Fruit fly (Drosophila melanogaster) whole organism, embryonic: ENCODE results near the gene mAChR-C.

ENCODE experiments used
- ATbp ChIP-seq: fragments of 200-800 bp; sonication (Bioruptor generic); optimal IDR thresholded peaks from 2 replicates; lab custom pipeline; 2017; ENCODE audit warnings: missing biosample characterization, mild to moderate bottlenecking, missing genetic modification characterization, missing genetic modification reagents
- BtbVII ChIP-seq: fragments of 200-800 bp; sonication (Bioruptor generic); optimal IDR thresholded peaks from 3 replicates; lab custom pipeline; 2017; ENCODE audit warnings: missing biosample characterization, mild to moderate bottlenecking, missing genetic modification characterization
- C15 ChIP-seq: fragments of 200-800 bp; sonication (Bioruptor generic); IDR thresholded peaks from 3 replicates; pipeline ENCODE4 v1.3.6; 2022; ENCODE audit warnings: missing biosample characterization, missing genetic modification characterization
- CG10321 ChIP-seq: fragments of 200-800 bp; sonication (Bioruptor generic); IDR thresholded peaks from 2 replicates; pipeline ENCODE4 v1.3.6; 2022; ENCODE audit warnings: missing biosample characterization, missing genetic modification characterization
- CG10979 ChIP-seq: fragments of 200-800 bp; sonication (Bioruptor generic); optimal IDR thresholded peaks from 2 replicates; lab custom pipeline; 2018; ENCODE audit warnings: missing biosample characterization, mild to moderate bottlenecking, missing genetic modification characterization, moderate library complexity
- CG11504 ChIP-seq: fragments of 200-800 bp; sonication (Bioruptor generic); optimal IDR thresholded peaks from 3 replicates; lab custom pipeline; 2019; ENCODE audit warnings: missing biosample characterization, mild to moderate bottlenecking, missing genetic modification characterization, moderate library complexity
- CG13123 ChIP-seq: fragments of 200-800 bp; sonication (Bioruptor generic); optimal IDR thresholded peaks from 2 replicates; lab custom pipeline; 2016; ENCODE audit warnings: missing biosample characterization, missing genetic modification characterization
- CG13296 ChIP-seq: fragments of 200-800 bp; sonication (Bioruptor generic); optimal IDR thresholded peaks from 3 replicates; lab custom pipeline; 2018; ENCODE audit warnings: missing biosample characterization, mild to moderate bottlenecking, missing genetic modification characterization
- CG13424 ChIP-seq: fragments of 200-800 bp; sonication (Bioruptor generic); optimal IDR thresholded peaks from 2 replicates; lab custom pipeline; 2019; ENCODE audit warnings: missing biosample characterization, mild to moderate bottlenecking, missing genetic modification characterization, moderate library complexity
- CG15269 ChIP-seq: fragments of 200-800 bp; sonication (Bioruptor generic); optimal IDR thresholded peaks from 2 replicates; lab custom pipeline; 2018; ENCODE audit warnings: missing biosample characterization, mild to moderate bottlenecking, missing genetic modification characterization, moderate library complexity
- CG15479 ChIP-seq: fragments of 200-800 bp; sonication (Bioruptor generic); optimal IDR thresholded peaks from 3 replicates; lab custom pipeline; 2019; ENCODE audit warnings: missing biosample characterization, mild to moderate bottlenecking, missing genetic modification characterization, moderate library complexity
- CG17186 ChIP-seq: fragments of 200-800 bp; sonication (Bioruptor generic); optimal IDR thresholded peaks from 3 replicates; lab custom pipeline; 2017; ENCODE audit warnings: missing biosample characterization, missing genetic modification reagents, missing genetic modification characterization
- CG3163 ChIP-seq: fragments of 200-800 bp; sonication (Bioruptor generic); optimal IDR thresholded peaks from 3 replicates; lab custom pipeline; 2016; ENCODE audit warnings: missing biosample characterization, missing genetic modification characterization
- CG32532 ChIP-seq: fragments of 200-800 bp; sonication (Bioruptor generic); IDR thresholded peaks from 2 replicates; pipeline ENCODE4 v1.3.6; 2022; ENCODE audit warnings: missing biosample characterization, missing genetic modification characterization
- CG34376 ChIP-seq: fragments of 200-800 bp; sonication (Bioruptor generic); optimal IDR thresholded peaks from 2 replicates; lab custom pipeline; 2018; ENCODE audit warnings: missing biosample characterization, mild to moderate bottlenecking, missing genetic modification characterization
- CG3726 ChIP-seq: fragments of 200-800 bp; sonication (Bioruptor generic); IDR thresholded peaks from 3 replicates; pipeline ENCODE4, ENCODE4 v1.3.6; 2022; ENCODE audit warnings: missing biosample characterization, missing genetic modification characterization
- CG42726 ChIP-seq: fragments of 200-800 bp; sonication (Bioruptor generic); IDR thresholded peaks from 2 replicates; pipeline ENCODE4 v1.3.6; 2022; ENCODE audit warnings: missing biosample characterization, missing genetic modification characterization; ENCODE audit not compliant: partially characterized antibody
- CG5953 ChIP-seq: fragments of 200-800 bp; sonication (Bioruptor generic); IDR thresholded peaks from 2 replicates; pipeline ENCODE4 v1.3.6; 2022; ENCODE audit warnings: missing biosample characterization, missing genetic modification characterization
- CG9437 ChIP-seq: fragments of 200-800 bp; sonication (Bioruptor generic); optimal IDR thresholded peaks from 2 replicates; lab custom pipeline; 2018; ENCODE audit warnings: missing biosample characterization, mild to moderate bottlenecking, missing genetic modification characterization
- Dp ChIP-seq: fragments of 200-800 bp; sonication (Bioruptor generic); optimal IDR thresholded peaks from 2 replicates; lab custom pipeline; 2018; ENCODE audit warnings: missing biosample characterization, mild to moderate bottlenecking, missing genetic modification characterization, moderate library complexity
- Fer3 ChIP-seq: fragments of 200-800 bp; sonication (Bioruptor generic); optimal IDR thresholded peaks from 2 replicates; lab custom pipeline; 2018; ENCODE audit warnings: missing biosample characterization, mild to moderate bottlenecking, missing genetic modification characterization, moderate library complexity
- H15 ChIP-seq: fragments of 200-800 bp; sonication (Bioruptor generic); IDR thresholded peaks from 3 replicates; pipeline ENCODE4 v1.3.6; 2022; ENCODE audit warnings: missing biosample characterization, missing genetic modification characterization
- Hmr ChIP-seq: fragments of 200-800 bp; sonication (Bioruptor generic); optimal IDR thresholded peaks from 3 replicates; lab custom pipeline; 2017; ENCODE audit warnings: mild to moderate bottlenecking, missing biosample characterization, missing genetic modification reagents, missing genetic modification characterization
- Kr ChIP-seq: fragments of 200-800 bp; sonication (Bioruptor generic); optimal IDR thresholded peaks from 2 replicates; lab custom pipeline; 2017; ENCODE audit warnings: missing biosample characterization, mild to moderate bottlenecking, missing genetic modification characterization
- MTF-1 ChIP-seq: fragments of 200-800 bp; sonication (Bioruptor generic); optimal IDR thresholded peaks from 2 replicates; lab custom pipeline; 2018; ENCODE audit warnings: missing biosample characterization, mild to moderate bottlenecking, missing genetic modification characterization, borderline replicate concordance
- Nf-YB ChIP-seq: fragments of 200-800 bp; sonication (Bioruptor generic); optimal IDR thresholded peaks from 3 replicates; lab custom pipeline; 2019; ENCODE audit warnings: missing biosample characterization, mild to moderate bottlenecking, missing genetic modification characterization, moderate library complexity
- NfI ChIP-seq: fragments of 200-800 bp; sonication (Bioruptor generic); optimal IDR thresholded peaks from 3 replicates; lab custom pipeline; 2018; ENCODE audit warnings: missing biosample characterization, mild to moderate bottlenecking, missing genetic modification characterization, moderate library complexity
- Side ChIP-seq: fragments of 200-800 bp; sonication (Bioruptor generic); optimal IDR thresholded peaks from 2 replicates; lab custom pipeline; 2016; ENCODE audit warnings: missing biosample characterization, missing genetic modification characterization
- Tbp ChIP-seq: fragments of >200 bp; optimal IDR thresholded peaks from 2 replicates; lab custom pipeline; 2018; ENCODE audit warnings: missing biosample characterization, missing genetic modification characterization
- ara ChIP-seq: fragments of 200-800 bp; sonication (Bioruptor generic); IDR thresholded peaks from 2 replicates; pipeline ENCODE4 v1.3.6; 2022; ENCODE audit warnings: missing biosample characterization, missing genetic modification characterization
- ash1 ChIP-seq: fragments of 200-800 bp; sonication (Bioruptor generic); optimal IDR thresholded peaks from 2 replicates; lab custom pipeline; 2018; ENCODE audit warnings: missing biosample characterization, mild to moderate bottlenecking, missing genetic modification characterization
- bab2 ChIP-seq: fragments of 200-800 bp; sonication (Bioruptor generic); optimal IDR thresholded peaks from 2 replicates; lab custom pipeline; 2016; ENCODE audit warnings: missing biosample characterization, missing genetic modification characterization
- bsh ChIP-seq, 2 experiments: fragments of 200-800 bp; sonication (Bioruptor generic); optimal IDR thresholded peaks; 2 replicates each; lab custom pipeline; 2017 to 2018; ENCODE audit warnings: mild to moderate bottlenecking in 2 of 2, missing biosample characterization in 2 of 2, missing genetic modification characterization in 2 of 2, moderate library complexity in 1 of 2
- cad ChIP-seq: fragments of >200 bp; optimal IDR thresholded peaks from 2 replicates; lab custom pipeline; 2017; ENCODE audit warnings: missing biosample characterization, missing genetic modification characterization
- chinmo ChIP-seq: fragments of 200-800 bp; sonication (Bioruptor generic); IDR thresholded peaks from 4 replicates; pipeline ENCODE4 v1.3.6; 2022; ENCODE audit warnings: missing biosample characterization, missing genetic modification characterization; ENCODE audit not compliant: partially characterized antibody
- chm ChIP-seq: fragments of 200-800 bp; sonication (Bioruptor generic); IDR thresholded peaks from 2 replicates; pipeline ENCODE4 v1.3.6; 2022; ENCODE audit warnings: missing biosample characterization, missing genetic modification characterization
- chn ChIP-seq: fragments of 200-800 bp; sonication (Bioruptor generic); optimal IDR thresholded peaks from 2 replicates; lab custom pipeline; 2016; ENCODE audit warnings: missing biosample characterization, missing genetic modification characterization
- corto ChIP-seq: fragments of 200-800 bp; sonication (Bioruptor generic); optimal IDR thresholded peaks from 2 replicates; lab custom pipeline; 2016; ENCODE audit warnings: missing biosample characterization, mild to moderate bottlenecking, missing genetic modification characterization, moderate library complexity
- grn ChIP-seq: fragments of 200-800 bp; sonication (Bioruptor generic); optimal IDR thresholded peaks from 3 replicates; lab custom pipeline; 2017; ENCODE audit warnings: missing biosample characterization, missing genetic modification characterization
- gsb-n ChIP-seq: fragments of 200-800 bp; sonication (Bioruptor generic); optimal IDR thresholded peaks from 3 replicates; lab custom pipeline; 2018; ENCODE audit warnings: missing biosample characterization, mild to moderate bottlenecking, missing genetic modification characterization
- gt ChIP-seq: fragments of 200-800 bp; sonication (Bioruptor generic); IDR thresholded peaks from 2 replicates; pipeline ENCODE4 v1.3.6; 2022; ENCODE audit warnings: missing biosample characterization, missing genetic modification characterization
- insv ChIP-seq, 2 experiments: fragments of 200-800 bp; sonication (Bioruptor generic); optimal IDR thresholded peaks; 3 replicates each; lab custom pipeline; 2016 to 2018; ENCODE audit warnings: missing biosample characterization in 2 of 2, missing genetic modification characterization in 2 of 2
- nerfin-2 ChIP-seq: fragments of 200-800 bp; sonication (Bioruptor generic); IDR thresholded peaks from 2 replicates; pipeline ENCODE4 v1.3.6; 2022; ENCODE audit warnings: missing biosample characterization, missing genetic modification characterization; ENCODE audit not compliant: partially characterized antibody
- rib ChIP-seq: fragments of 200-800 bp; sonication (Bioruptor generic); IDR thresholded peaks from 2 replicates; pipeline ENCODE4 v1.3.6; 2022; ENCODE audit warnings: missing biosample characterization, missing genetic modification characterization
- run ChIP-seq: fragments of 200-800 bp; sonication (Bioruptor generic); optimal IDR thresholded peaks from 3 replicates; lab custom pipeline; 2018; ENCODE audit warnings: missing biosample characterization, mild to moderate bottlenecking, missing genetic modification characterization
- sens ChIP-seq: fragments of 200-800 bp; sonication (Bioruptor generic); peaks from one replicate; lab custom pipeline; 2016; ENCODE audit warnings: missing biosample characterization, missing genetic modification characterization
- sens-2 ChIP-seq: fragments of 200-800 bp; sonication (Bioruptor generic); IDR thresholded peaks from 2 replicates; pipeline ENCODE4 v1.3.6; 2022; ENCODE audit warnings: missing biosample characterization, missing genetic modification characterization

The mAChR-C gene

DNA sequence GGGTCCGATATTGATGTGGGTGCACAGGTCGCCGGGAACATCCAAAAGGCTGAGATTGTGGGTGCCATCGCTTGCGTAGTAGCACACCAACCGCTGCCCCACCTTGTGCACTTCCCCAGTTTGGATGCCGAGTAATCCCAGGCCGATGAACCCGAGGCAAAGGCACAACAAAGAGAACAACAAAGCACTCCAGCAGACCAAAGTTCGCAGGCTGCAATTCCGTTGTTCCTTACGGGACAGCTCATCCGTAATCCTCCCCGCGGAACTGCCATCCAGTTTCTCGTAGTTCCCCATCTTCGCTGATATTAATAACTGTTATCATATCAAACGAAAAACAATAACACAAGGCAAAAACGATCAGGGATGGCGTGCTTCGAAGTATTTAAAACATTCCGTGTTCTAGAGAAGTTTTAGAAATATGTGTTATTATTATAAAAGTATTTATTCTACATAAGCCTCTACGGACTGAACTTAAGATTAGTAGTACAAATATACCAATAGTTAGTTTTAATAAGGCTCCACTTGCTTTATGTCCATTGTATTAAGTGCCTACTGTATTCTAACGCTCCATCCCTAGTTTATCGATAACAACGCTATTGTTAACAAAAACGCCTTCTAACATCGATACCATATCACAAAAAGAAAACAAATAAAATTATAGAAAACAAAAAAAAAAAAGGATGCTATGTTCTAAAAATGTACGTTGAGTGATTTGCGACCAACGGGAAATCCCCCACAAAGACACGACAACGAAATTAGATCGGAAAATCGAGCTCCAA is 16.9 kb upstream of the mAChR-C start, which contains the start of the genes Cht11 and CG4558 (continued):
- TF ChIP-seq CG3726 (GFP tag; lab: Robert Waterston, UW) (peak; percentile 61; the same call in 2 of the 3 replicates), CG10321 (GFP tag; lab: Robert Waterston, UW) (0 out of 2 replicates have a peak, but pooled peaks have one; percentile 52), MTF-1 (GFP tag; lab: Kevin White, UChicago) (no peak), nerfin-2 (GFP tag; lab: Robert Waterston, UW) (peak; percentile 21; the same call in 1 of the 2 replicates), CG17186 (no peak), bsh (GFP tag; optimal IDR thresholded peaks at IDR 0.05; lab: Kevin White, UChicago) (peak; percentile 81 to 83), run (peak; percentile 10), ash1 (GFP tag; lab: Kevin White, UChicago) (no peak), CG10979 (tag; lab: Kevin White, UChicago) (peak; percentile 77), CG13296 (GFP tag; lab: Kevin White, UChicago) (peak; percentile 78), chinmo (GFP tag; lab: Robert Waterston, UW) (0 out of 4 replicates have a peak, but pooled peaks have one; percentile 17), chm (peak; percentile 50; the same call in 1 of the 2 replicates), chn (GFP tag; lab: Kevin White, UChicago) (peak; percentile 79), CG9437 (GFP tag; lab: Kevin White, UChicago) (peak; percentile 73), Fer3 (tag; lab: Kevin White, UChicago) (peak; percentile 78), ara (GFP tag; lab: Robert Waterston, UW) (peak; percentile 72), corto (peak; percentile 69), gsb-n (tag; lab: Kevin White, UChicago) (peak; percentile 68), Side (GFP tag; lab: Kevin White, UChicago) (peak; percentile 16), CG32532 (GFP tag; lab: Robert Waterston, UW) (peak; percentile 86), Tbp (GFP tag; lab: Kevin White, UChicago) (no peak), BtbVII (GFP tag; lab: Kevin White, UChicago) (peak; percentile 71), bab2 (peak; percentile 47), cad (no peak), NfI (GFP tag; lab: Kevin White, UChicago) (peak; percentile 80), Kr (GFP tag; lab: Kevin White, UChicago) (no peak), gt (peak; percentile 16; the same call in 1 of the 2 replicates), CG3163 (GFP tag; lab: Kevin White, UChicago) (peak; percentile 8), sens (GFP tag; lab: Kevin White, UChicago) (peak; percentile 93), CG13123 (GFP tag; lab: Kevin White, UChicago) (peak; percentile 69), Dp (peak; percentile 20), insv (GFP tag; optimal IDR thresholded peaks at IDR 0.05; lab: Kevin White, UChicago) (peak in 1 of 2 experiments; percentile 66), grn (GFP tag; lab: Kevin White, UChicago) (peak; percentile 54), Hmr (GFP tag; lab: Kevin White, UChicago) (peak; percentile 83), CG15269 (tag; lab: Kevin White, UChicago) (peak; percentile 82), Nf-YB (GFP tag; lab: Kevin White, UChicago) (peak; percentile 37), CG13424 (peak; percentile 88), ATbp (peak; percentile 34), CG34376 (GFP tag; lab: Kevin White, UChicago) (peak; percentile 75), sens-2 (GFP tag; lab: Robert Waterston, UW) (0 out of 2 replicates have a peak, but pooled peaks have one; percentile 26), H15 (peak; percentile 76; the same call in 2 of the 3 replicates), CG42726 (no peak), CG11504 (tag; lab: Kevin White, UChicago) (peak; percentile 85), CG5953 (GFP tag; lab: Robert Waterston, UW) (no peak), C15 (GFP tag; lab: Robert Waterston, UW) (peak; percentile 76; the same call in 1 of the 3 replicates), CG15479 (GFP tag; lab: Kevin White, UChicago) (no peak), rib (GFP tag; lab: Robert Waterston, UW) (peak; percentile 57; the same call in 1 of the 2 replicates)
